Worm (Caenorhabditis elegans) whole organism, L1 larva: Measurements from ENCODE around the gene sru-37.

ENCODE experiments used
- ceh-82 ChIP-seq, 3 experiments: fragments of 150-350 bp in 1 of 3; sonication (generic microtip) in 2 of 3; optimal IDR thresholded peaks; 2 replicates each; lab custom pipeline; 2014 to 2017; ENCODE audit warnings: missing biosample characterization in 3 of 3, missing genetic modification characterization in 3 of 3
- mab-9 ChIP-seq: fragments of 200-800 bp; sonication (Bioruptor generic); IDR thresholded peaks from 2 replicates; pipeline ENCODE4 v1.3.6; 2022; ENCODE audit warnings: missing genetic modification reagents, missing genetic modification characterization, missing compliant biosample characterization
- tlp-1 ChIP-seq: fragments of 150-350 bp; optimal IDR thresholded peaks from 2 replicates; lab custom pipeline; 2014; ENCODE audit warnings: missing biosample characterization, missing genetic modification characterization

The sru-37 gene

DNA sequence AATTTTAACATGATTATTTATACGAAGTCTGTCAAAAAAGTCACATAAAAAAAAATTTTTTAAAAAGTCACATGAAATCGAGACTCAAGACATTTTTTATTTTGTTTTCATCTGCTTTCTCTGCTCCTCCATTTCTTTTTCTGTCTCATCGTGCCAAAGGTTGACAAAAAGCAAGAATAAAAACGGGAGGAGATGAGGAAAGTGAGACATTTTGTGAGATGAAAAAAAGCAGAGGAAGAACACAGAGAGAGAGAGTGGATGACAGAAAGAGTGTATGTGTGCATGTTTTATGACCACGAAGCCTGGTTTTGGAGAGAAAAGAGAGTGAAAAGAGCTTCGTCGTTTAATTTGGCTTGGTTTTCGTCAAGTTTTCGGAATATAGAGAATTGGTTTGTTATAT lies 48.5 kb downstream of the sru-37 start (continued):
- no peak for TF ChIP-seq tlp-1 (tag; lab: Kevin White, UChicago)
- TF ChIP-seq mab-9 (GFP tag; lab: Robert Waterston, UW): no peak
- peak in 1 of 3 experiments; percentile 19 for TF ChIP-seq ceh-82 (tag; optimal IDR thresholded peaks at IDR 0.05; lab: Kevin White, UChicago)
